Worm (Caenorhabditis elegans) whole organism, midembryonic: ENCODE measurements around the gene F36G9.7.
"Not testable (repeated sequence)": the region's sequence is repeated elsewhere in the genome, so short reads cannot be mapped to it uniquely, and the experiment has no call there.

Experiments used
- T22C8.4 ChIP-seq: fragments of 200-800 bp; sonication (Bioruptor generic); IDR thresholded peaks from 2 replicates; pipeline ENCODE4 v1.3.6; 2022; ENCODE audit warnings: missing genetic modification characterization, missing compliant biosample characterization
- cog-1 ChIP-seq: sonication (generic microtip); optimal IDR thresholded peaks from 2 replicates; lab custom pipeline; 2016; ENCODE audit warnings: missing genetic modification characterization, missing compliant biosample characterization
- flt-1 ChIP-seq: fragments of 200-800 bp; sonication (Bioruptor generic); IDR thresholded peaks from 2 replicates; pipeline ENCODE4 v1.3.6; 2022; ENCODE audit warnings: missing genetic modification characterization, missing compliant biosample characterization
- klf-2 ChIP-seq: fragments of 200-800 bp; sonication (Bioruptor generic); conservative IDR thresholded peaks from 2 replicates; pipeline ENCODE4 v1.3.6; 2022; ENCODE audit warnings: missing genetic modification reagents, missing genetic modification characterization, missing compliant biosample characterization
- med-1 ChIP-seq: sonication (generic microtip); optimal IDR thresholded peaks from 2 replicates; lab custom pipeline; 2017; ENCODE audit warnings: missing genetic modification characterization, mild to moderate bottlenecking, missing compliant biosample characterization, antibody characterized with exemption, missing genetic modification reagents; ENCODE audit not compliant: insufficient read depth
- ref-1 ChIP-seq: fragments of 200-800 bp; sonication (Bioruptor generic); conservative IDR thresholded peaks from 2 replicates; pipeline ENCODE4 v1.3.6; 2022; ENCODE audit warnings: missing genetic modification reagents, missing genetic modification characterization, missing compliant biosample characterization
- tab-1 ChIP-seq: fragments of 200-800 bp; sonication (Bioruptor generic); IDR thresholded peaks from 2 replicates; pipeline ENCODE4 v1.3.6; 2022; ENCODE audit warnings: missing genetic modification characterization, missing compliant biosample characterization
- ztf-23 ChIP-seq: fragments of 200-800 bp; sonication (Bioruptor generic); IDR thresholded peaks from 2 replicates; pipeline ENCODE4 v1.3.6; 2022; ENCODE audit warnings: missing genetic modification reagents, missing genetic modification characterization, missing compliant biosample characterization
- ztf-29 ChIP-seq: fragments of 200-800 bp; sonication (Bioruptor generic); IDR thresholded peaks from 2 replicates; pipeline ENCODE4 v1.3.6; 2022; ENCODE audit warnings: missing genetic modification reagents, missing genetic modification characterization, missing compliant biosample characterization

Gene F36G9.7

DNA sequence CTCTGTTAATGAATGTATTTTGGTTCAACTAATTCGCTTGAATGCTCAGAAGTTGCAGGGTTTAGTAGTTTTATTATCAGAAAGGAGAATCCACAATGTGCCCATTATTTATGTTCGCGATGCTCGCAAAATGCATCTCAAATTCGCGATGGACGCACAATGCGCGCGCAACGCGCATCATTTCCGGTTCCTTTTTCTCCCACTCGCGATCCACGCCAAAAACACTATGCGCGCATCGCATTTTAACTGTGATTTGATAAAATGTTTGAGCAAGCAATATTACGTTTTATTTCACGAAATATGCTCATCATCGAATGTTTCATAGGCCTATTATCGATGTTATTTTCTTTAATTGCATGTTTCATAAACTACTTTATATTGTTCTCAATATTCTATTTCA lies 39.7 kb downstream of the F36G9.7 start, which contains the start of gene srbc-77:
TSS of gene srbc-77 (plus strand) at position 301 of the 400 bp plus-strand sequence.
- not testable (repeated sequence) for TF ChIP-seq flt-1 (GFP tag; lab: Robert Waterston, UW); ref-1; cog-1 (tag; lab: Kevin White, UChicago)

DNA sequence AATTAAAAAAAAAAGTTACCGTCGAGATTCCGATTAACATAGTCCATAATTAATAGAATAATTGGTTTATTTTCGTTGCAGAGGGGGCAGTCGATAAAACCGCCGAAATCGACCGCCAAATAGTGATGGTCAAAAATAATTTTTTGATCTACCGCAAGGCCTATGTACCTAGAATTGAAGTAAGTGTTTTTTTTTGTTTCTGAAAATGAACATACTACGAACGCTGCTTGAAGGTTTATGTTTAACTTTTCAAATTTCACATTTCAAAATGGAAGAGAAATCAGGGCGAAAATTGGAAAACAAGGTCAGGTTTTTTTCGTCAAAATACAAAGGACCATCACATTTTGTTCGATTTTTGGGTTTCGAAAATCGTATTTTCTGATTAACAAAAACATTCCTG lies 41.2 kb downstream of the F36G9.7 start, which contains the start of gene pzf-1:
TSS of gene pzf-1 (minus strand) at position 101 of the 400 bp plus-strand sequence.
- TF ChIP-seq ztf-29 (GFP tag; lab: Robert Waterston, UW) (no peak), ztf-23 (GFP tag; lab: Robert Waterston, UW) (no peak), ref-1 (no peak), T22C8.4 (no peak), flt-1 (GFP tag; lab: Robert Waterston, UW) (no peak), tab-1 (GFP tag; lab: Robert Waterston, UW) (no peak), med-1 (GFP tag; lab: Kevin White, UChicago) (no peak), cog-1 (tag; lab: Kevin White, UChicago) (no peak), klf-2 (GFP tag; lab: Robert Waterston, UW) (no peak)

DNA sequence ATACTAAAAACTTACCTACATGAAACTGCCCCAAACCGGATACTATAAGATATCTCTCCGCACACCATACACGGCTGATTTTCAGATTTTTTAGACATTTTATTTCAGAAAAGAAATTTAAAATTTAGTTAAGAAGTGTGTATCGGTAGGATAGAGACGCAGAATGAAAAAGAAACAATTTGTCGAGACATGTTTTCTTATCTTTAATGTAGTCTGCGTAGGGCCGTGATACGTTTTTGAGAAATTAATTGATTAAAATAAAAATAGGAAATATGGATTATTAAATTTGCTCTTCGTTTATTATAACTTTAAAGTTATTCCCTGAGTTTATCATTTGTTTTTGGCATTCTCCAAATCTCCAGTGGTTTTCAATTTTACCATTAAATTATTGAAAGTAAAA lies 45.2 kb downstream of the F36G9.7 start, which contains the start of gene nhr-108:
TSS of gene nhr-108 (minus strand) at position 166 of the 400 bp plus-strand sequence.
- no peak for TF ChIP-seq ztf-29 (GFP tag; lab: Robert Waterston, UW)
- TF ChIP-seq ztf-23 (GFP tag; lab: Robert Waterston, UW): no peak
- TF ChIP-seq cog-1 (tag; lab: Kevin White, UChicago): no peak

DNA sequence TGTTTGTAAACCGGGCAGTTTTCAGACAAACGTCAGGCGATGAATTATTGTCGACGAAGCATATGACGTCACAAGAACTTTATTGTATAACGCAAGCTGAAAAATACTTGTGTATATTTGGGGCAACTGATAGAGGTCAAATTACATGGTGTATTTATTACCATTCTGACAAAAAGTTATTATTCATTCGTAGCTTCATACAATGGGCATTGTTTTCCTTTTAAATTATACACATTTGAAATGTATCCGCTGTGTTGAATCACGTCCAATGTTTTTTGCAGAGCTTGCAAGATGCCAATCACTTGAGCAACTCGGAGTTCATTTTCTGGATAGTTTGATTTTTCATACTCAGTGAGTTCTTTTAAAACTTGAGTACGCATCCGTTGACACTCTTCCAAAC lies 46.6 kb downstream of the F36G9.7 start, which contains the start of gene F35E8.13:
TSS of gene F35E8.13 (plus strand) at position 301 of the 400 bp plus-strand sequence.
- TF ChIP-seq klf-2 (GFP tag; lab: Robert Waterston, UW): no peak
- no peak for TF ChIP-seq ref-1
- no peak for TF ChIP-seq ztf-29 (GFP tag; lab: Robert Waterston, UW)

DNA sequence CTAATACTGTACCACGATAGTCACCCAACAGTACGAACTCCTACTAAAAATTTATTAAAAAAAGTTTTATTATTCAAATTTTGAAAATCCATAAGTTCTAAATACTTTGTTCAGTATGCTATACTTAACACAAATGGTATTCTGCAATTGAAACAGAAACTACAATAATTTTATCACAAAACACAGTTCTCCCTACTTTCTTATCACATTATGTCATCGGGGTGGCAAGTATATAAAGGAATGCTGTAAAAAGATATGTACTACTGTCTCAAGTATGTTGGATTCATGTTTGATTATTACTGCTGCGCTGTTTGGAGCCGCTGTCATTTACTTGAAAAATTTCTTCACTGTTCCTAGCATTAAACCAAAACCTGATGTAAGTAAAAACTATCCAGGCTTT lies 48.5 kb downstream of the F36G9.7 start, which contains the start of gene cdr-1:
TSS of gene cdr-1 (plus strand) at position 208 of the 400 bp plus-strand sequence.
- TF ChIP-seq med-1 (GFP tag; lab: Kevin White, UChicago): no peak
- TF ChIP-seq ztf-29 (GFP tag; lab: Robert Waterston, UW): no peak
- TF ChIP-seq ztf-23 (GFP tag; lab: Robert Waterston, UW): no peak
- no peak for TF ChIP-seq tab-1 (GFP tag; lab: Robert Waterston, UW)
- TF ChIP-seq klf-2 (GFP tag; lab: Robert Waterston, UW): no peak
- no peak for TF ChIP-seq T22C8.4
- no peak for TF ChIP-seq ref-1
- TF ChIP-seq flt-1 (GFP tag; lab: Robert Waterston, UW): no peak
- TF ChIP-seq cog-1 (tag; lab: Kevin White, UChicago): no peak

DNA sequence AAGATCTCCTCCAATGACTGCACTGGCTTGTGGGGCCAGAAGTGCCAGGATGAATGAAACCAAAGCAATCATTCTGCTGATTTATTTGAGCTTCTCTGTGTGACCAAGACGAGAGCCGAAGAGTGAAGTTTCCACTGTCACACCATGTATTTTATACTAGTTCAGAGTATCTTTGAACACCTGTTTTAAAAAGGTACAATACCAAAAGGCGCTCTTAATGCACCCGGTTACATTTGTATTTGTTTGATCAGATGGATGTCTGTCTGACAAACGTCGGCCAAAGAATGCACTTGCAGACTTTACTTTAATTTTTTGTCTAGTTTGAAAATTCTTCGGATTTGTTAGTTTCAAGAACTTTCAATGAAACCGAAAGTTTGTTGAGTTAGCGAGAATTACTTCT lies 49.3 kb downstream of the F36G9.7 start, which contains the start of gene F35E8.10:
TSS of gene F35E8.10 (minus strand) at position 101 of the 400 bp plus-strand sequence.
- TF ChIP-seq klf-2 (GFP tag; lab: Robert Waterston, UW) (no peak), ztf-29 (GFP tag; lab: Robert Waterston, UW) (no peak), ztf-23 (GFP tag; lab: Robert Waterston, UW) (no peak), cog-1 (tag; lab: Kevin White, UChicago) (no peak), ref-1 (no peak), med-1 (GFP tag; lab: Kevin White, UChicago) (no peak), flt-1 (GFP tag; lab: Robert Waterston, UW) (no peak), tab-1 (GFP tag; lab: Robert Waterston, UW) (no peak), T22C8.4 (no peak)
